Worm (Caenorhabditis elegans) whole organism, late embryonic: Measurements from ENCODE around the gene cnc-2.

Experiments
- ceh-24 ChIP-seq: sonication (generic microtip); optimal IDR thresholded peaks from 2 replicates; lab custom pipeline; 2016; ENCODE audit warnings: mild to moderate bottlenecking, missing genetic modification characterization, missing compliant biosample characterization
- ceh-30 ChIP-seq: fragments of 150-350 bp; optimal IDR thresholded peaks from 2 replicates; lab custom pipeline; 2014; ENCODE audit warnings: missing biosample characterization, missing genetic modification characterization
- eyg-1 ChIP-seq: sonication (generic microtip); optimal IDR thresholded peaks from 2 replicates; lab custom pipeline; 2016; ENCODE audit warnings: missing genotype, missing genetic modification characterization, missing compliant biosample characterization
- hlh-15 ChIP-seq: sonication (generic microtip); optimal IDR thresholded peaks from 2 replicates; lab custom pipeline; 2016; ENCODE audit warnings: missing genetic modification characterization, missing compliant biosample characterization
- npax-4 ChIP-seq: sonication (generic microtip); optimal IDR thresholded peaks from 2 replicates; lab custom pipeline; 2016; ENCODE audit warnings: missing genetic modification characterization, missing compliant biosample characterization
- pha-2 ChIP-seq: sonication (generic microtip); optimal IDR thresholded peaks from 2 replicates; lab custom pipeline; 2017; ENCODE audit warnings: mild to moderate bottlenecking, missing genetic modification characterization, missing compliant biosample characterization
- tbx-2 ChIP-seq: sonication (generic microtip); optimal IDR thresholded peaks from 2 replicates; lab custom pipeline; 2016; ENCODE audit warnings: missing genetic modification characterization, missing compliant biosample characterization

- TF ChIP-seq tbx-2 (tag; lab: Kevin White, UChicago) (no peak), ceh-24 (no peak), eyg-1 (tag; lab: Kevin White, UChicago) (no peak), npax-4 (tag; lab: Kevin White, UChicago) (no peak), pha-2 (tag; lab: Kevin White, UChicago) (no peak), hlh-15 (tag; lab: Kevin White, UChicago) (no peak), ceh-30 (tag; lab: Kevin White, UChicago) (no peak)
Observed at ce11 chrV:1447079-1447478, 2.9 kb downstream of the cnc-2 start, which contains the start of gene cnc-4.
